Worm (Caenorhabditis elegans): Measurements from ENCODE around the gene Y102E9.6.

Gene Y102E9.6

ce11 chrIII:6736566-6736965 lies at the start of gene Y102E9.6:
Gene Y102E9.6 (minus strand): TSS chrIII:6736666.
- TF ChIP-seq jun-1 (tag; optimal IDR thresholded peaks at IDR 0.05) = no peak
- TF ChIP-seq elt-3 (tag; optimal IDR thresholded peaks at IDR 0.05) = no peak
- TF ChIP-seq daf-12 (tag; optimal IDR thresholded peaks at IDR 0.05) = no peak
- no peak for TF ChIP-seq fos-1 (tag; optimal IDR thresholded peaks at IDR 0.05)
- TF ChIP-seq unc-39 (tag; optimal IDR thresholded peaks at IDR 0.05) = no peak
- no peak for TF ChIP-seq ama-1 (optimal IDR thresholded peaks at IDR 0.05)
- TF ChIP-seq nhr-76 (tag; optimal IDR thresholded peaks at IDR 0.05) = no peak
- TF ChIP-seq ceh-9 (tag; optimal IDR thresholded peaks at IDR 0.05) = no peak
- TF ChIP-seq hmg-11 (tag; optimal IDR thresholded peaks at IDR 0.05) = no peak
- no peak for TF ChIP-seq ztf-4 (tag; optimal IDR thresholded peaks at IDR 0.05)
- TF ChIP-seq lsy-12 (tag; optimal IDR thresholded peaks at IDR 0.05) = no peak
- TF ChIP-seq nhr-77 (tag; optimal IDR thresholded peaks at IDR 0.05) = no peak
- TF ChIP-seq lin-15B (tag; optimal IDR thresholded peaks at IDR 0.05) = no peak
- no peak for TF ChIP-seq egl-27 (tag; optimal IDR thresholded peaks at IDR 0.05)
- no peak for TF ChIP-seq eor-1 (tag; optimal IDR thresholded peaks at IDR 0.05)
- no peak for TF ChIP-seq ceh-82 (tag; optimal IDR thresholded peaks at IDR 0.05)
- TF ChIP-seq nhr-28 (tag; optimal IDR thresholded peaks at IDR 0.05) = no peak
- no peak for TF ChIP-seq nfya-1 (tag; optimal IDR thresholded peaks at IDR 0.05; ENCODE audit: insufficient read depth)
- TF ChIP-seq nhr-43 (tag; optimal IDR thresholded peaks at IDR 0.05; ENCODE audit: poor library complexity, severe bottlenecking) = no peak

DNA sequence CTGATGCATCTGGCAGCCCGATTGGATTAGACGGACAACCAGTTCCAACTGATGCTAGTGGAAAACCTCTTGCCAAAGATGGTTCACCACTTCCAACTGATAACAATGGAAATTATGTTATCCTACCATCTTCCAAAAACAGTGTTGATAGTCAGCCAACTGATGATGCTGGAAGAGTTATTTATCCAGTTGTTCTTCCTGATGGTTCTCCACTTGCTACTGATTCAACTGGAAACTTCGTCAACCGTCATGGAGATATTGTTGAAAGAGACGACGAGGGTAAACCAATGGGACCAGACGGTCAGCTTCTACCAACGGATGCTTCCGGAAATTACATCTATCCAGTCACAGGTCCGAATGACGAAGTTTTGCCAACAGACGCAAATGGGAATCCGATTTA lies 20.3 kb upstream of the Y102E9.6 start:
- TF ChIP-seq egl-27 (tag; optimal IDR thresholded peaks at IDR 0.05) = no peak
- no peak for TF ChIP-seq zag-1 (tag; optimal IDR thresholded peaks at IDR 0.05)

DNA sequence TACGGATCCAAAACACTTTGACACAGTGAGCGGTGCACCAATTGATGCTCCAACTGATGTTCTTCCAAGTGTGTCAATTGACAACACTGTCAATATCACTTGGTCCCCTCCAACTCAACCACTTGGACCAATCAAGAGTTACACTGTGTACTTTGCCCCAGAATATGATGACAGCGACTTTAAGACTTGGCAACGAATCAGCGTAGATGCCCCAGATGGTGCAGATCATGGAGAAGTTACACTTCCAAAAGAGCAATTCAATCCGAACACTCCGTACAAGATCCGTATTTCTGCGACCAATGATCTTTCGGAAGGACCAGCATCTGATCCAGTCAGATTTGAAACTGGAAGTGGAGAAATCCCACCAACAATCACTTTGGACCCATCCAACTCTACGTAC lies 16.1 kb upstream of the Y102E9.6 start:
- TF ChIP-seq hmg-11 (tag; optimal IDR thresholded peaks at IDR 0.05) (no peak), nhr-77 (tag; optimal IDR thresholded peaks at IDR 0.05) (no peak), tbx-2 (tag; optimal IDR thresholded peaks at IDR 0.05) (no peak), egl-5 (tag; optimal IDR thresholded peaks at IDR 0.05) (no peak), lin-39 (tag; optimal IDR thresholded peaks at IDR 0.05) (no peak), nhr-12 (tag; optimal IDR thresholded peaks at IDR 0.05) (no peak), nhr-76 (tag; optimal IDR thresholded peaks at IDR 0.05) (no peak), ceh-28 (tag; optimal IDR thresholded peaks at IDR 0.05) (no peak), R02D3.7 (tag; optimal IDR thresholded peaks at IDR 0.05) (no peak), skn-1 (tag; optimal IDR thresholded peaks at IDR 0.05) (no peak), elt-1 (tag; optimal IDR thresholded peaks at IDR 0.05) (no peak), ztf-4 (tag; optimal IDR thresholded peaks at IDR 0.05) (no peak), lin-15B (tag; optimal IDR thresholded peaks at IDR 0.05) (no peak)

DNA sequence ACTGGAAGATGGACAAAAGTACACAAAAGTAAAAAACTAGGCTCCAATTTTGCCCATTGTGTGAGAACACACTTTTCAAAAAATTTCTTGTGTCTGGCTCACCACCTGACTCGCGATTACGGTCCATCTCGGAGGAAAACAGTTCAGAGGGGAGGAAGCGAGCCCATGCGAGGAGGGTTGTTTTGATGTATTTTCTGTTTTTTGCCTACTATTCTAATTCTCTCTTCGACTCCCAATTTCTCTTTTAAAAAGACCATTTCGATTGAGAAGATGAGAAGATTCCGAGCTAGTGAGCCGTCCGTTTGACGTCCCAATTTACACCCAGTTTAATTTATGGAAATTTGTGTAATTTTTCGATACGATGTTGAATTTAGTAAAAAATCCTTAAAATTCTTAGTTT lies 10.2 kb upstream of the Y102E9.6 start:
- no peak for TF ChIP-seq nhr-77 (tag; optimal IDR thresholded peaks at IDR 0.05)
- TF ChIP-seq egl-5 (tag; optimal IDR thresholded peaks at IDR 0.05) = no peak

ce11 chrIII:6746008-6746407 lies 9.5 kb upstream of the Y102E9.6 start, which contains the start of gene dig-1:
Gene dig-1 (plus strand): TSS chrIII:6746308.
- TF ChIP-seq tbx-2 (tag; optimal IDR thresholded peaks at IDR 0.05) (no peak), nfya-1 (tag; optimal IDR thresholded peaks at IDR 0.05; ENCODE audit: insufficient read depth) (no peak), nhr-76 (tag; optimal IDR thresholded peaks at IDR 0.05) (no peak)

DNA sequence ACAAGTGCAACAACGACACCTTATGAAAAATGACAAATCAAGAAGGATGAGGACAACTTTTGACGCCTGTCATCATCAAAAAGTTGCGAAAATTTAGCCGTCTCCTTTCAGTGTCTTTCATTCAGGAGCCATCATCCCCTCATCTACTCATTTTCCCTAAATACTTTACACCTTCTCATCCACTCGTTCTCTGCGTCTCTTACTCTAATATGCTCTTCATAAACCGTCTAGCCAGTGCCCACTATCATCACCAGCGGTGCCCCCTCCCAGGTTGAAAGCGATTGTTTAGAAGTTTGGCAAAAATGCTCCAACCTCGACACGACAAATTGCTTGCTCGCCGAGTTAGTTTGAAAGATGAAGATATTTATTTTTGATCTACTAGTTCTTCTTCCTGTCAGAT lies 6.1 kb upstream of the Y102E9.6 start:
- TF ChIP-seq nhr-43 (tag; optimal IDR thresholded peaks at IDR 0.05; ENCODE audit: poor library complexity, severe bottlenecking) = no peak
- no peak for TF ChIP-seq nhr-67 (tag; optimal IDR thresholded peaks at IDR 0.05)
- TF ChIP-seq ceh-16 (tag; optimal IDR thresholded peaks at IDR 0.05) = no peak
- TF ChIP-seq tbx-2 (tag; optimal IDR thresholded peaks at IDR 0.05) = no peak
- TF ChIP-seq nhr-77 (tag; optimal IDR thresholded peaks at IDR 0.05) = no peak
- no peak for TF ChIP-seq daf-12 (tag; optimal IDR thresholded peaks at IDR 0.05)
- TF ChIP-seq jun-1 (tag; optimal IDR thresholded peaks at IDR 0.05) = no peak
- TF ChIP-seq hmg-11 (tag; optimal IDR thresholded peaks at IDR 0.05) = no peak
- no peak for TF ChIP-seq ZK546.5 (tag; optimal IDR thresholded peaks at IDR 0.05)
- no peak for TF ChIP-seq elt-3 (tag; optimal IDR thresholded peaks at IDR 0.05)
- no peak for TF ChIP-seq ceh-28 (tag; optimal IDR thresholded peaks at IDR 0.05)
- TF ChIP-seq skn-1 (tag; optimal IDR thresholded peaks at IDR 0.05) = no peak
- no peak for TF ChIP-seq nhr-28 (tag; optimal IDR thresholded peaks at IDR 0.05)
- no peak for TF ChIP-seq mdl-1 (tag; optimal IDR thresholded peaks at IDR 0.05)
- no peak for TF ChIP-seq unc-39 (tag; optimal IDR thresholded peaks at IDR 0.05)
- no peak for TF ChIP-seq mml-1 (tag; optimal IDR thresholded peaks at IDR 0.05)

Measured in whole organism, L3 larva.